Worm (Caenorhabditis elegans) whole organism, late embryonic: ENCODE measurements around the gene irld-51.

Source experiments
- K09A11.1 ChIP-seq: sonication (generic microtip); optimal IDR thresholded peaks from 2 replicates; lab custom pipeline; 2017; ENCODE audit warnings: antibody characterized with exemption, mild to moderate bottlenecking, missing genetic modification characterization, missing compliant biosample characterization; ENCODE audit not compliant: insufficient read depth
- fax-1 ChIP-seq: sonication (generic microtip); optimal IDR thresholded peaks from 2 replicates; lab custom pipeline; 2016; ENCODE audit warnings: missing genotype, missing genetic modification characterization, missing compliant biosample characterization
- pha-4 ChIP-seq: fragments of 150-350 bp; optimal IDR thresholded peaks from 2 replicates; lab custom pipeline; 2018; ENCODE audit warnings: missing biosample characterization, missing genetic modification reagents, missing genetic modification characterization
- unc-55 ChIP-seq: sonication (generic microtip); optimal IDR thresholded peaks from 2 replicates; lab custom pipeline; 2017; ENCODE audit warnings: missing biosample characterization, missing genetic modification reagents, missing genetic modification characterization

ce11 chrII:2985935-2986498 is 33.5 kb upstream of the irld-51 start:
- TF ChIP-seq unc-55 (GFP tag; lab: Kevin White, UChicago) (no peak), K09A11.1 (tag; lab: Kevin White, UChicago) (no peak), fax-1 (tag; lab: Kevin White, UChicago) (no peak), pha-4 (tag; lab: Kevin White, UChicago) (no peak)
